Fruit fly (Drosophila melanogaster): ENCODE results near the gene drm.
A peak's percentile ranks its signal among the peaks of the same experiment; 100 is the strongest.

Gene drm

dm6 chr2L:3538564-3539411 is at the start of gene drm:
Gene drm (plus strand): TSS chr2L:3539247.
- TF ChIP-seq Dfd (GFP tag; optimal IDR thresholded peaks at IDR 0.05) (no peak), Dif (GFP tag; optimal IDR thresholded peaks at IDR 0.05; ENCODE audit: partially characterized antibody) (peak; percentile 78), dl (GFP tag; optimal IDR thresholded peaks at IDR 0.05; ENCODE audit: insufficient read depth in 1 of 2, partially characterized antibody in 2 of 2) (peak in 1 of 2 experiments; percentile 38), sage (GFP tag; optimal IDR thresholded peaks at IDR 0.05) (no peak), dmrt93B (GFP tag; optimal IDR thresholded peaks at IDR 0.05) (no peak), CrebA (GFP tag; optimal IDR thresholded peaks at IDR 0.05; ENCODE audit: borderline replicate concordance) (no peak), Hr78 (GFP tag; optimal IDR thresholded peaks at IDR 0.05) (no peak), Vsx2 (GFP tag; optimal IDR thresholded peaks at IDR 0.05; ENCODE audit: partially characterized antibody) (peak; percentile 85), dsf (GFP tag; optimal IDR thresholded peaks at IDR 0.05; ENCODE audit: borderline replicate concordance) (no peak)

- no peak for TF ChIP-seq Dif (GFP tag; optimal IDR thresholded peaks at IDR 0.05; ENCODE audit: partially characterized antibody)
- TF ChIP-seq CG9705 (GFP tag; optimal IDR thresholded peaks at IDR 0.05): no peak
- no peak for TF ChIP-seq N (GFP tag; optimal IDR thresholded peaks at IDR 0.05)
- no peak for TF ChIP-seq Mio (GFP tag; optimal IDR thresholded peaks at IDR 0.05)
- TF ChIP-seq ey (GFP tag; optimal IDR thresholded peaks at IDR 0.05): no peak
- no peak for TF ChIP-seq sv (GFP tag; optimal IDR thresholded peaks at IDR 0.05)
- no peak for TF ChIP-seq Abd-B (GFP tag; optimal IDR thresholded peaks at IDR 0.05)
- no peak for TF ChIP-seq OdsH (GFP tag; optimal IDR thresholded peaks at IDR 0.05)
- TF ChIP-seq Dfd (GFP tag; optimal IDR thresholded peaks at IDR 0.05): no peak
- TF ChIP-seq Rel (GFP tag; optimal IDR thresholded peaks at IDR 0.05): no peak
- TF ChIP-seq Rel (tag; optimal IDR thresholded peaks at IDR 0.05): no peak
- no peak for TF ChIP-seq Hr83 (GFP tag; optimal IDR thresholded peaks at IDR 0.05; ENCODE audit: poor library complexity, severe bottlenecking)
- no peak for TF ChIP-seq pan (optimal IDR thresholded peaks at IDR 0.05)
- no peak for TF ChIP-seq sage (GFP tag; optimal IDR thresholded peaks at IDR 0.05)
- TF ChIP-seq tai (GFP tag; optimal IDR thresholded peaks at IDR 0.05): no peak
- TF ChIP-seq brk (GFP tag; optimal IDR thresholded peaks at IDR 0.05): no peak
- no peak for TF ChIP-seq dmrt93B (GFP tag; optimal IDR thresholded peaks at IDR 0.05)
- TF ChIP-seq Hnf4 (GFP tag; optimal IDR thresholded peaks at IDR 0.05): no peak
Measured at dm6 chr2L:3490971-3491370, 48.1 kb upstream of the drm start, which contains the start of gene CG15414. Gene CG15414 (minus strand): TSS chr2L:3491071.

- TF ChIP-seq fru (GFP tag; optimal IDR thresholded peaks at IDR 0.05) (no peak), CrebA (GFP tag; optimal IDR thresholded peaks at IDR 0.05; ENCODE audit: borderline replicate concordance) (no peak), Rel (GFP tag; optimal IDR thresholded peaks at IDR 0.05) (no peak), Rel (tag; optimal IDR thresholded peaks at IDR 0.05) (no peak), CG9705 (GFP tag; optimal IDR thresholded peaks at IDR 0.05) (no peak), Sp1 (GFP tag; optimal IDR thresholded peaks at IDR 0.05) (no peak)
Measured at dm6 chr2L:3493475-3493874, 45.6 kb upstream of the drm start.

dm6 chr2L:3495465-3495864 is 43.6 kb upstream of the drm start:
- TF ChIP-seq sage (GFP tag; optimal IDR thresholded peaks at IDR 0.05) (no peak), GATAd (GFP tag; optimal IDR thresholded peaks at IDR 0.05) (no peak), tai (GFP tag; optimal IDR thresholded peaks at IDR 0.05) (no peak), OdsH (GFP tag; optimal IDR thresholded peaks at IDR 0.05) (no peak), foxo (GFP tag; optimal IDR thresholded peaks at IDR 0.05) (no peak), Dif (GFP tag; optimal IDR thresholded peaks at IDR 0.05; ENCODE audit: partially characterized antibody) (no peak), HLH106 (tag; optimal IDR thresholded peaks at IDR 0.05) (no peak), pan (optimal IDR thresholded peaks at IDR 0.05) (no peak), Hr83 (GFP tag; optimal IDR thresholded peaks at IDR 0.05; ENCODE audit: poor library complexity, severe bottlenecking) (no peak), Vsx2 (GFP tag; optimal IDR thresholded peaks at IDR 0.05; ENCODE audit: partially characterized antibody) (no peak), Dfd (GFP tag; optimal IDR thresholded peaks at IDR 0.05) (no peak), sv (GFP tag; optimal IDR thresholded peaks at IDR 0.05) (no peak), brk (GFP tag; optimal IDR thresholded peaks at IDR 0.05) (no peak), Rel (GFP tag; optimal IDR thresholded peaks at IDR 0.05) (no peak), Rel (tag; optimal IDR thresholded peaks at IDR 0.05) (no peak), dsf (GFP tag; optimal IDR thresholded peaks at IDR 0.05; ENCODE audit: borderline replicate concordance) (no peak), CG9705 (GFP tag; optimal IDR thresholded peaks at IDR 0.05) (no peak)

- no peak for TF ChIP-seq jim (GFP tag; optimal IDR thresholded peaks at IDR 0.05)
- no peak for TF ChIP-seq Mio (GFP tag; optimal IDR thresholded peaks at IDR 0.05)
- TF ChIP-seq pan (optimal IDR thresholded peaks at IDR 0.05): no peak
- TF ChIP-seq CG9705 (GFP tag; optimal IDR thresholded peaks at IDR 0.05): no peak
- TF ChIP-seq Hnf4 (GFP tag; optimal IDR thresholded peaks at IDR 0.05): no peak
- no peak for TF ChIP-seq usp (GFP tag; optimal IDR thresholded peaks at IDR 0.05)
- no peak for TF ChIP-seq Myc (optimal IDR thresholded peaks at IDR 0.05)
- no peak for TF ChIP-seq dsf (GFP tag; optimal IDR thresholded peaks at IDR 0.05; ENCODE audit: borderline replicate concordance)
- TF ChIP-seq CrebA (GFP tag; optimal IDR thresholded peaks at IDR 0.05; ENCODE audit: borderline replicate concordance): no peak
- TF ChIP-seq OdsH (GFP tag; optimal IDR thresholded peaks at IDR 0.05): no peak
- no peak for TF ChIP-seq Dif (GFP tag; optimal IDR thresholded peaks at IDR 0.05; ENCODE audit: partially characterized antibody)
- TF ChIP-seq br (GFP tag; optimal IDR thresholded peaks at IDR 0.05): no peak
- no peak for TF ChIP-seq CG32264 (GFP tag; optimal IDR thresholded peaks at IDR 0.05)
- no peak for TF ChIP-seq psq (GFP tag; optimal IDR thresholded peaks at IDR 0.05)
- TF ChIP-seq Hr83 (GFP tag; optimal IDR thresholded peaks at IDR 0.05; ENCODE audit: poor library complexity, severe bottlenecking): no peak
- no peak for TF ChIP-seq N (GFP tag; optimal IDR thresholded peaks at IDR 0.05)
- TF ChIP-seq Vsx2 (GFP tag; optimal IDR thresholded peaks at IDR 0.05; ENCODE audit: partially characterized antibody): no peak
Measured at dm6 chr2L:3504851-3505250, 34.2 kb upstream of the drm start.
